Worm (Caenorhabditis elegans): ENCODE data around the gene prx-10.

ce11 chrIII:5248706-5249105 lies 12.5 kb downstream of the prx-10 start:
- no peak for TF ChIP-seq ztf-29 (GFP tag; IDR thresholded peaks at IDR 0.05)
- TF ChIP-seq tab-1 (GFP tag; IDR thresholded peaks at IDR 0.05), result no peak
- TF ChIP-seq klf-2 (GFP tag; conservative IDR thresholded peaks at IDR 0.05), result no peak
- no peak for TF ChIP-seq cog-1 (tag; optimal IDR thresholded peaks at IDR 0.05)

Data from whole organism, midembryonic.